Worm (Caenorhabditis elegans) whole organism, midembryonic: ENCODE results near the gene sdz-10.

Experiments used
- T22C8.4 ChIP-seq: fragments of 200-800 bp; sonication (Bioruptor generic); IDR thresholded peaks from 2 replicates; pipeline ENCODE4 v1.3.6; 2022; ENCODE audit warnings: missing genetic modification characterization, missing compliant biosample characterization
- cog-1 ChIP-seq: sonication (generic microtip); optimal IDR thresholded peaks from 2 replicates; lab custom pipeline; 2016; ENCODE audit warnings: missing genetic modification characterization, missing compliant biosample characterization
- flt-1 ChIP-seq: fragments of 200-800 bp; sonication (Bioruptor generic); IDR thresholded peaks from 2 replicates; pipeline ENCODE4 v1.3.6; 2022; ENCODE audit warnings: missing genetic modification characterization, missing compliant biosample characterization
- klf-2 ChIP-seq: fragments of 200-800 bp; sonication (Bioruptor generic); conservative IDR thresholded peaks from 2 replicates; pipeline ENCODE4 v1.3.6; 2022; ENCODE audit warnings: missing genetic modification reagents, missing genetic modification characterization, missing compliant biosample characterization
- med-1 ChIP-seq: sonication (generic microtip); optimal IDR thresholded peaks from 2 replicates; lab custom pipeline; 2017; ENCODE audit warnings: missing genetic modification characterization, mild to moderate bottlenecking, missing compliant biosample characterization, antibody characterized with exemption, missing genetic modification reagents; ENCODE audit not compliant: insufficient read depth
- ref-1 ChIP-seq: fragments of 200-800 bp; sonication (Bioruptor generic); conservative IDR thresholded peaks from 2 replicates; pipeline ENCODE4 v1.3.6; 2022; ENCODE audit warnings: missing genetic modification reagents, missing genetic modification characterization, missing compliant biosample characterization
- tab-1 ChIP-seq: fragments of 200-800 bp; sonication (Bioruptor generic); IDR thresholded peaks from 2 replicates; pipeline ENCODE4 v1.3.6; 2022; ENCODE audit warnings: missing genetic modification characterization, missing compliant biosample characterization
- ztf-23 ChIP-seq: fragments of 200-800 bp; sonication (Bioruptor generic); IDR thresholded peaks from 2 replicates; pipeline ENCODE4 v1.3.6; 2022; ENCODE audit warnings: missing genetic modification reagents, missing genetic modification characterization, missing compliant biosample characterization
- ztf-29 ChIP-seq: fragments of 200-800 bp; sonication (Bioruptor generic); IDR thresholded peaks from 2 replicates; pipeline ENCODE4 v1.3.6; 2022; ENCODE audit warnings: missing genetic modification reagents, missing genetic modification characterization, missing compliant biosample characterization

Gene sdz-10

ce11 chrII:2772166-2772565 lies at the start of gene sdz-10:
sdz-10 (minus strand) TSS chrII:2772266.
- TF ChIP-seq flt-1 (GFP tag; lab: Robert Waterston, UW): no peak
- no peak for TF ChIP-seq T22C8.4 (GFP tag; lab: Robert Waterston, UW)
- TF ChIP-seq klf-2 (GFP tag; lab: Robert Waterston, UW): no peak
- TF ChIP-seq ztf-29: no peak
- no peak for TF ChIP-seq tab-1 (GFP tag; lab: Robert Waterston, UW)
- TF ChIP-seq ztf-23 (GFP tag; lab: Robert Waterston, UW): no peak
- no peak for TF ChIP-seq med-1 (GFP tag; lab: Kevin White, UChicago)
- TF ChIP-seq cog-1: no peak
- TF ChIP-seq ref-1: no peak

ce11 chrII:2816676-2817075 lies 44.6 kb upstream of the sdz-10 start, which contains the start of gene set-13:
set-13 (plus strand) TSS chrII:2816976.
- no peak for TF ChIP-seq med-1 (GFP tag; lab: Kevin White, UChicago)
- TF ChIP-seq ztf-29: no peak
- TF ChIP-seq flt-1 (GFP tag; lab: Robert Waterston, UW): no peak
- no peak for TF ChIP-seq ref-1
- TF ChIP-seq ztf-23 (GFP tag; lab: Robert Waterston, UW): no peak
- no peak for TF ChIP-seq klf-2 (GFP tag; lab: Robert Waterston, UW)
- no peak for TF ChIP-seq cog-1
- TF ChIP-seq tab-1 (GFP tag; lab: Robert Waterston, UW): no peak
- no peak for TF ChIP-seq T22C8.4 (GFP tag; lab: Robert Waterston, UW)

- no peak for TF ChIP-seq tab-1 (GFP tag; lab: Robert Waterston, UW)
- TF ChIP-seq med-1 (GFP tag; lab: Kevin White, UChicago): no peak
- TF ChIP-seq ztf-29: no peak
- TF ChIP-seq ztf-23 (GFP tag; lab: Robert Waterston, UW): no peak
- no peak for TF ChIP-seq flt-1 (GFP tag; lab: Robert Waterston, UW)
Observed at ce11 chrII:2815444-2815843, 43.4 kb upstream of the sdz-10 start, which contains the start of gene K12H6.2. K12H6.2 (minus strand) TSS chrII:2815544.

ce11 chrII:2815017-2815416 lies 43.0 kb upstream of the sdz-10 start:
- no peak for TF ChIP-seq flt-1 (GFP tag; lab: Robert Waterston, UW)
- no peak for TF ChIP-seq T22C8.4 (GFP tag; lab: Robert Waterston, UW)
- no peak for TF ChIP-seq klf-2 (GFP tag; lab: Robert Waterston, UW)
- no peak for TF ChIP-seq ztf-29
- no peak for TF ChIP-seq cog-1

- TF ChIP-seq klf-2 (GFP tag; lab: Robert Waterston, UW) (no peak), ref-1 (no peak), cog-1 (no peak), T22C8.4 (GFP tag; lab: Robert Waterston, UW) (no peak), ztf-23 (GFP tag; lab: Robert Waterston, UW) (no peak), tab-1 (GFP tag; lab: Robert Waterston, UW) (no peak), flt-1 (GFP tag; lab: Robert Waterston, UW) (no peak), ztf-29 (no peak), med-1 (GFP tag; lab: Kevin White, UChicago) (no peak)
Observed at ce11 chrII:2807674-2808206, 35.7 kb upstream of the sdz-10 start, which contains the start of gene K12H6.12. K12H6.12 (plus strand) TSS chrII:2808156.

ce11 chrII:2805566-2805965 lies 33.5 kb upstream of the sdz-10 start:
- TF ChIP-seq T22C8.4 (GFP tag; lab: Robert Waterston, UW): no peak
- TF ChIP-seq ref-1: no peak
- no peak for TF ChIP-seq flt-1 (GFP tag; lab: Robert Waterston, UW)
- no peak for TF ChIP-seq klf-2 (GFP tag; lab: Robert Waterston, UW)
- TF ChIP-seq ztf-29: no peak
- no peak for TF ChIP-seq tab-1 (GFP tag; lab: Robert Waterston, UW)
- TF ChIP-seq ztf-23 (GFP tag; lab: Robert Waterston, UW): no peak
- no peak for TF ChIP-seq cog-1
- no peak for TF ChIP-seq med-1 (GFP tag; lab: Kevin White, UChicago)

ce11 chrII:2804949-2805348 lies 32.9 kb upstream of the sdz-10 start:
- TF ChIP-seq flt-1 (GFP tag; lab: Robert Waterston, UW): no peak
- no peak for TF ChIP-seq klf-2 (GFP tag; lab: Robert Waterston, UW)
- TF ChIP-seq T22C8.4 (GFP tag; lab: Robert Waterston, UW): no peak
- no peak for TF ChIP-seq tab-1 (GFP tag; lab: Robert Waterston, UW)
- TF ChIP-seq ztf-23 (GFP tag; lab: Robert Waterston, UW): no peak
- no peak for TF ChIP-seq med-1 (GFP tag; lab: Kevin White, UChicago)
- TF ChIP-seq ztf-29: no peak
- TF ChIP-seq cog-1: no peak
- no peak for TF ChIP-seq ref-1

- TF ChIP-seq flt-1 (GFP tag; lab: Robert Waterston, UW) (no peak), cog-1 (no peak), tab-1 (GFP tag; lab: Robert Waterston, UW) (no peak), T22C8.4 (GFP tag; lab: Robert Waterston, UW) (no peak), ztf-29 (no peak), klf-2 (GFP tag; lab: Robert Waterston, UW) (no peak), ztf-23 (GFP tag; lab: Robert Waterston, UW) (no peak), med-1 (GFP tag; lab: Kevin White, UChicago) (no peak), ref-1 (no peak)
Observed at ce11 chrII:2804245-2804644, 32.2 kb upstream of the sdz-10 start.

- no peak for TF ChIP-seq cog-1
- no peak for TF ChIP-seq T22C8.4 (GFP tag; lab: Robert Waterston, UW)
- TF ChIP-seq ztf-23 (GFP tag; lab: Robert Waterston, UW): no peak
- no peak for TF ChIP-seq tab-1 (GFP tag; lab: Robert Waterston, UW)
- no peak for TF ChIP-seq ref-1
- no peak for TF ChIP-seq ztf-29
- no peak for TF ChIP-seq flt-1 (GFP tag; lab: Robert Waterston, UW)
- TF ChIP-seq med-1 (GFP tag; lab: Kevin White, UChicago): no peak
- no peak for TF ChIP-seq klf-2 (GFP tag; lab: Robert Waterston, UW)
Observed at ce11 chrII:2802804-2803586, 30.9 kb upstream of the sdz-10 start.
